Fruit fly (Drosophila melanogaster): Measurements from ENCODE around the gene Syx17.

The Syx17 gene

dm6 chr3L:4412974-4413373, 9.7 kb downstream of the Syx17 start (continued):
- TF ChIP-seq CG33557 (GFP tag; optimal IDR thresholded peaks at IDR 0.05) (no peak), sna (GFP tag; IDR thresholded peaks at IDR 0.05; ENCODE audit: partially characterized antibody) (no peak), Opbp (GFP tag; IDR thresholded peaks at IDR 0.05; ENCODE audit: partially characterized antibody) (no peak), Vsx1 (GFP tag; optimal IDR thresholded peaks at IDR 0.05) (no peak), CG13296 (GFP tag; optimal IDR thresholded peaks at IDR 0.05) (no peak), chn (GFP tag; optimal IDR thresholded peaks at IDR 0.05) (no peak), CG3065 (GFP tag; optimal IDR thresholded peaks at IDR 0.05) (no peak), CG10654 (GFP tag; optimal IDR thresholded peaks at IDR 0.05) (no peak), trem (tag; optimal IDR thresholded peaks at IDR 0.05) (no peak), sd (tag; optimal IDR thresholded peaks at IDR 0.05) (peak; percentile 58), zfh2 (GFP tag; optimal IDR thresholded peaks at IDR 0.05) (peak; percentile 10), CG14050 (GFP tag; IDR thresholded peaks at IDR 0.05) (peak; percentile 72; the same call in 2 of the 3 replicates), ac (GFP tag; optimal IDR thresholded peaks at IDR 0.05) (no peak), Mrtf (GFP tag; IDR thresholded peaks at IDR 0.05) (peak; percentile 69; the same call in 2 of the 3 replicates), CG34422 (GFP tag; IDR thresholded peaks at IDR 0.05) (peak; percentile 78; the same call in 2 of the 3 replicates), CG33213 (GFP tag; optimal IDR thresholded peaks at IDR 0.05) (no peak), CG5953 (GFP tag; IDR thresholded peaks at IDR 0.05) (peak; percentile 70; the same call in 1 of the 2 replicates), CG17802 (tag; optimal IDR thresholded peaks at IDR 0.05) (no peak), abd-A (tag; optimal IDR thresholded peaks at IDR 0.05) (no peak), run (tag; optimal IDR thresholded peaks at IDR 0.05) (no peak), CG1233 (GFP tag; optimal IDR thresholded peaks at IDR 0.05) (peak; percentile 27), Antp (GFP tag; optimal IDR thresholded peaks at IDR 0.05) (peak; percentile 22), cg (GFP tag; optimal IDR thresholded peaks at IDR 0.05) (no peak), Dbx (GFP tag; IDR thresholded peaks at IDR 0.05) (peak; percentile 64; the same call in 2 of the 3 replicates), eve (GFP tag; optimal IDR thresholded peaks at IDR 0.05) (peak in 1 of 2 experiments; percentile 26), MTF-1 (GFP tag; optimal IDR thresholded peaks at IDR 0.05; ENCODE audit: borderline replicate concordance) (no peak), ham (GFP tag; IDR thresholded peaks at IDR 0.05) (no peak), CG4424 (GFP tag; optimal IDR thresholded peaks at IDR 0.05) (peak; percentile 34), fru (optimal IDR thresholded peaks at IDR 0.05) (no peak), CG1529 (GFP tag; optimal IDR thresholded peaks at IDR 0.05) (no peak), Rfx (GFP tag; IDR thresholded peaks at IDR 0.05) (peak; percentile 84), CG2889 (GFP tag; IDR thresholded peaks at IDR 0.05) (0 out of 3 replicates have a peak, but pooled peaks have one; percentile 37), Doc2 (GFP tag; IDR thresholded peaks at IDR 0.05) (0 out of 2 replicates have a peak, but pooled peaks have one; percentile 55), CTCF (GFP tag; optimal IDR thresholded peaks at IDR 0.05) (no peak), hbn (GFP tag; IDR thresholded peaks at IDR 0.05; ENCODE audit: partially characterized antibody) (no peak), exex (tag; optimal IDR thresholded peaks at IDR 0.05) (no peak), zf30C (GFP tag; optimal IDR thresholded peaks at IDR 0.05) (peak; percentile 47), CG9609 (GFP tag; optimal IDR thresholded peaks at IDR 0.05) (peak; percentile 31), repo (GFP tag; optimal IDR thresholded peaks at IDR 0.05) (no peak), B-H2 (GFP tag; optimal IDR thresholded peaks at IDR 0.05) (peak; percentile 3), chinmo (GFP tag; IDR thresholded peaks at IDR 0.05; ENCODE audit: partially characterized antibody) (peak; percentile 86; the same call in 2 of the 4 replicates), br (optimal IDR thresholded peaks at IDR 0.05) (no peak), Adf1 (GFP tag; IDR thresholded peaks at IDR 0.05) (no peak), CG8388 (GFP tag; optimal IDR thresholded peaks at IDR 0.05) (peak; percentile 15), CG9817 (tag; optimal IDR thresholded peaks at IDR 0.05) (peak; percentile 26), tup (GFP tag; optimal IDR thresholded peaks at IDR 0.05) (no peak), Ravus (GFP tag; IDR thresholded peaks at IDR 0.05) (peak; percentile 20), mirr (GFP tag; optimal IDR thresholded peaks at IDR 0.05) (peak; percentile 62), yki (optimal IDR thresholded peaks at IDR 0.05) (no peak), ERR (GFP tag; optimal IDR thresholded peaks at IDR 0.05) (no peak), stwl (tag; optimal IDR thresholded peaks at IDR 0.05) (no peak), CG3281 (GFP tag; optimal IDR thresholded peaks at IDR 0.05) (no peak), sens-2 (GFP tag; IDR thresholded peaks at IDR 0.05) (peak; percentile 49; the same call in 1 of the 2 replicates)
